Worm (Caenorhabditis elegans) whole organism, early embryonic: ENCODE measurements around the gene mom-1.
A peak's percentile ranks its signal among the peaks of the same experiment; 100 is the strongest.

ENCODE experiments used
- aly-1 ChIP-seq: sonication (generic microtip); optimal IDR thresholded peaks from 2 replicates; lab custom pipeline; 2016; ENCODE audit warnings: missing genetic modification characterization, missing compliant biosample characterization
- ama-1 ChIP-seq: fragments of 150-350 bp; optimal IDR thresholded peaks from 2 replicates; lab custom pipeline; 2014
- ceh-36 ChIP-seq: sonication (generic microtip); optimal IDR thresholded peaks from 2 replicates; lab custom pipeline; 2016; ENCODE audit warnings: missing genetic modification characterization, inconsistent platforms, missing compliant biosample characterization
- ets-7 ChIP-seq: sonication (generic microtip); optimal IDR thresholded peaks from 2 replicates; lab custom pipeline; 2016; ENCODE audit warnings: missing genotype, missing genetic modification characterization, missing compliant biosample characterization

- TF ChIP-seq ets-7 (tag; lab: Kevin White, UChicago) (peak; percentile 14), ama-1 (lab: Kevin White, UChicago) (no peak), ceh-36 (tag; lab: Kevin White, UChicago) (no peak), aly-1 (tag; lab: Kevin White, UChicago) (no peak)
These were observed 40.2 kb upstream of the mom-1 start for ce11 chrX:6252752-6253151.
